Fruit fly (Drosophila melanogaster): Measurements from ENCODE around the gene Grp170.

The Grp170 gene

DNA sequence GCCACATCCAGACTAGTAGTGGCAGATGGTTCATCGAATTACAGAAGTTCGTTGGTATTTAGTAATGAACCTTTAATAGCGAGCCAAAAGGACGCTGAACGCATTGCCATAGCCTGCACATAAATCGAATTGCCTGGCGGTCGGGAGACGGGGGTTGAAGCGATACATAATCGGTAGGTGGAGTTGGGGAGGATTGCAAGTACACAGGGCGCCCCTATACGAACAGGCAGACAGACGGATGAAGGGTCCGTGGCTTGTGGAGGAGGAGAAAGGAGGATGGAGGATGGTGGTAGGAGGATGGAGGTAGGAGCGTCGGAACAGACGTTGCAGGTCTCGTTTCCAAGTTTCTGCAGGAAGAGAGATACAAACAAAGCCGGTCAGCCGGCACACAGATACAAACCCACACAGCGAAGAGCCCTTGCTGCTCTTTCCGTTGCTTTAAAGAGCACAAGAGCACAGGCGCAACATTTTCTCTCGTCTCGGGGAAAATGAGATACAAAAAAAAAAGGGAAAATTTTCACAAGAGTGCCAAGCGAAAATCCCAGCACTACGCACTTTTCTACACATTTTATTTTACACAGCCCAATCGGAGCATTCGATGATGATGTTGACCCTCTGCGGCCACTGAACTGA lies 48.9 kb upstream of the Grp170 start (continued):
- TF ChIP-seq zfh2 (GFP tag; optimal IDR thresholded peaks at IDR 0.05): no peak
- TF ChIP-seq Lpt (GFP tag; optimal IDR thresholded peaks at IDR 0.05): no peak
- TF ChIP-seq CG17612 (GFP tag; IDR thresholded peaks at IDR 0.05): no peak
- no peak for TF ChIP-seq otp (GFP tag; IDR thresholded peaks at IDR 0.05)
- TF ChIP-seq Trl (optimal IDR thresholded peaks at IDR 0.05): peak; percentile 48 to 59
- no peak for TF ChIP-seq Trl (GFP tag; optimal IDR thresholded peaks at IDR 0.05)
- peak; percentile 32 for TF ChIP-seq gcm (GFP tag; optimal IDR thresholded peaks at IDR 0.05)
- no peak for TF ChIP-seq Bteb2 (GFP tag; optimal IDR thresholded peaks at IDR 0.05)
- peak; percentile 18 for TF ChIP-seq kni (GFP tag; optimal IDR thresholded peaks at IDR 0.05)
- TF ChIP-seq amos (GFP tag; IDR thresholded peaks at IDR 0.05; ENCODE audit: partially characterized antibody): no peak
- TF ChIP-seq CG4282 (GFP tag; optimal IDR thresholded peaks at IDR 0.05): no peak
- no peak for TF ChIP-seq CG4730 (GFP tag; IDR thresholded peaks at IDR 0.05)
- TF ChIP-seq Dbx (GFP tag; IDR thresholded peaks at IDR 0.05): no peak
- no peak for TF ChIP-seq pzg (GFP tag; optimal IDR thresholded peaks at IDR 0.05)
- no peak for TF ChIP-seq CG7839 (tag; optimal IDR thresholded peaks at IDR 0.05)
- TF ChIP-seq nom (GFP tag; optimal IDR thresholded peaks at IDR 0.05): peak; percentile 42
- TF ChIP-seq CG10267 (tag; optimal IDR thresholded peaks at IDR 0.05): no peak
- TF ChIP-seq C15 (GFP tag; IDR thresholded peaks at IDR 0.05): no peak
- no peak for TF ChIP-seq crc (GFP tag; optimal IDR thresholded peaks at IDR 0.05)
- TF ChIP-seq ato (GFP tag; IDR thresholded peaks at IDR 0.05; ENCODE audit: partially characterized antibody): no peak
- no peak for TF ChIP-seq Ets97D (GFP tag; optimal IDR thresholded peaks at IDR 0.05)
- TF ChIP-seq CG42726 (GFP tag; IDR thresholded peaks at IDR 0.05; ENCODE audit: partially characterized antibody): no peak
- no peak for TF ChIP-seq Aef1 (GFP tag; IDR thresholded peaks at IDR 0.05)

dm6 chrX:2321900-2322555 lies 47.2 kb upstream of the Grp170 start:
- no peak for TF ChIP-seq Ets97D (GFP tag; optimal IDR thresholded peaks at IDR 0.05)
- no peak for TF ChIP-seq danr (GFP tag; IDR thresholded peaks at IDR 0.05)
- TF ChIP-seq CG11723 (GFP tag; optimal IDR thresholded peaks at IDR 0.05): no peak
- TF ChIP-seq CG4730 (GFP tag; IDR thresholded peaks at IDR 0.05): 0 out of 2 replicates have a peak, but pooled peaks have one; percentile 35
- TF ChIP-seq ham (GFP tag; IDR thresholded peaks at IDR 0.05): no peak
- TF ChIP-seq stwl (tag; optimal IDR thresholded peaks at IDR 0.05): no peak
- TF ChIP-seq Ets65A (GFP tag): peak; percentile 91
- TF ChIP-seq CG10543 (GFP tag; optimal IDR thresholded peaks at IDR 0.05): no peak
- TF ChIP-seq CG17328 (GFP tag; IDR thresholded peaks at IDR 0.05): peak; percentile 69
- 0 out of 2 replicates have a peak, but pooled peaks have one; percentile 19 for TF ChIP-seq CG32767 (GFP tag; IDR thresholded peaks at IDR 0.05)
- TF ChIP-seq crol (GFP tag; IDR thresholded peaks at IDR 0.05): peak; percentile 27; the same call in 1 of the 2 replicates
- no peak for TF ChIP-seq Opbp (GFP tag; IDR thresholded peaks at IDR 0.05; ENCODE audit: partially characterized antibody)
- peak; percentile 6 for TF ChIP-seq bcd (GFP tag; optimal IDR thresholded peaks at IDR 0.05)
- TF ChIP-seq CG7745 (tag; optimal IDR thresholded peaks at IDR 0.05): no peak
- no peak for TF ChIP-seq Asciz (GFP tag; optimal IDR thresholded peaks at IDR 0.05)
- peak; percentile 71 for TF ChIP-seq cg (GFP tag; optimal IDR thresholded peaks at IDR 0.05)
- TF ChIP-seq CG7357 (GFP tag; IDR thresholded peaks at IDR 0.05): 0 out of 3 replicates have a peak, but pooled peaks have one; percentile 47
- TF ChIP-seq nerfin-1 (tag; optimal IDR thresholded peaks at IDR 0.05): no peak
- TF ChIP-seq Deaf1 (tag; optimal IDR thresholded peaks at IDR 0.05): no peak
- TF ChIP-seq Hr78 (GFP tag; optimal IDR thresholded peaks at IDR 0.05): no peak
- TF ChIP-seq CG11695 (GFP tag; IDR thresholded peaks at IDR 0.05): peak; percentile 49; the same call in 1 of the 3 replicates
- TF ChIP-seq lilli (GFP tag; optimal IDR thresholded peaks at IDR 0.05): peak; percentile 65
- peak; percentile 46; the same call in 1 of the 2 replicates for TF ChIP-seq Ada2b (GFP tag; IDR thresholded peaks at IDR 0.05)
- no peak for TF ChIP-seq Max (GFP tag; optimal IDR thresholded peaks at IDR 0.05)
- no peak for TF ChIP-seq salm (tag; optimal IDR thresholded peaks at IDR 0.05)
- TF ChIP-seq CG10431 (GFP tag; optimal IDR thresholded peaks at IDR 0.05): no peak
- peak; percentile 36 for TF ChIP-seq CG18619 (GFP tag; optimal IDR thresholded peaks at IDR 0.05)
- TF ChIP-seq CG33557 (GFP tag; optimal IDR thresholded peaks at IDR 0.05): no peak

All from whole organism, embryonic.